Fruit fly (Drosophila melanogaster): ENCODE results near the gene Uch-L5.

Uch-L5 gene

dm6 chr3L:9426656-9427294 lies 50.0 kb downstream of the Uch-L5 start, which contains the start of the genes Atat and Shc (continued):
- TF ChIP-seq NfI (GFP tag; optimal IDR thresholded peaks at IDR 0.05): peak; percentile 99
- TF ChIP-seq cg (GFP tag; optimal IDR thresholded peaks at IDR 0.05): peak; percentile 2
- peak; percentile 85 for TF ChIP-seq CG7928 (GFP tag; optimal IDR thresholded peaks at IDR 0.05)
- TF ChIP-seq CG10565 (GFP tag; optimal IDR thresholded peaks at IDR 0.05): peak; percentile 97
- peak; percentile 96 for TF ChIP-seq Elba2 (GFP tag; optimal IDR thresholded peaks at IDR 0.05)
- peak; percentile 84 for TF ChIP-seq Deaf1 (tag; optimal IDR thresholded peaks at IDR 0.05)
- TF ChIP-seq CG17829 (tag; optimal IDR thresholded peaks at IDR 0.05): peak; percentile 98
- peak; percentile 99 for TF ChIP-seq ase (GFP tag; IDR thresholded peaks at IDR 0.05)
- peak; percentile 93 for TF ChIP-seq CG2116 (GFP tag; optimal IDR thresholded peaks at IDR 0.05)
- peak; percentile 95 for TF ChIP-seq Spps (tag; optimal IDR thresholded peaks at IDR 0.05)
- TF ChIP-seq CG6813 (GFP tag; optimal IDR thresholded peaks at IDR 0.05): peak; percentile 96
- peak; percentile 93 for TF ChIP-seq CG17912 (GFP tag; optimal IDR thresholded peaks at IDR 0.05)
- TF ChIP-seq E2f1 (GFP tag; IDR thresholded peaks at IDR 0.05): peak; percentile 99
- peak; percentile 96 for TF ChIP-seq Blimp-1 (GFP tag; optimal IDR thresholded peaks at IDR 0.05)
- peak; percentile 87 for TF ChIP-seq grn (GFP tag; optimal IDR thresholded peaks at IDR 0.05)
- peak; percentile 99 for TF ChIP-seq toy (GFP tag; IDR thresholded peaks at IDR 0.05)
- TF ChIP-seq exex (tag; optimal IDR thresholded peaks at IDR 0.05): peak; percentile 91
- peak; percentile 100 for TF ChIP-seq CG34422 (GFP tag; IDR thresholded peaks at IDR 0.05)
- TF ChIP-seq Gug (GFP tag; IDR thresholded peaks at IDR 0.05): peak; percentile 100
- TF ChIP-seq gsb-n (tag; optimal IDR thresholded peaks at IDR 0.05): peak; percentile 97
- peak; percentile 100 for TF ChIP-seq chn (GFP tag; optimal IDR thresholded peaks at IDR 0.05)
- TF ChIP-seq jing (GFP tag; optimal IDR thresholded peaks at IDR 0.05): peak; percentile 99
- peak; percentile 91 for TF ChIP-seq CG14965 (GFP tag; optimal IDR thresholded peaks at IDR 0.05; ENCODE audit: borderline replicate concordance)
- TF ChIP-seq CG9876 (GFP tag; optimal IDR thresholded peaks at IDR 0.05): peak; percentile 100
- TF ChIP-seq CG11695 (GFP tag; IDR thresholded peaks at IDR 0.05): peak; percentile 97
- TF ChIP-seq Hr78 (GFP tag; optimal IDR thresholded peaks at IDR 0.05): peak in 1 of 2 experiments; percentile 81
- peak; percentile 94 for TF ChIP-seq run (tag; optimal IDR thresholded peaks at IDR 0.05)
- TF ChIP-seq lbe (GFP tag; optimal IDR thresholded peaks at IDR 0.05): peak; percentile 97
- TF ChIP-seq CG16779 (GFP tag; IDR thresholded peaks at IDR 0.05): peak; percentile 98
- peak; percentile 64; the same call in 1 of the 3 replicates for TF ChIP-seq CG7963 (GFP tag; IDR thresholded peaks at IDR 0.05; ENCODE audit: partially characterized antibody)
- peak; percentile 100 for TF ChIP-seq Dip3 (GFP tag; optimal IDR thresholded peaks at IDR 0.05)
- peak; percentile 99 for TF ChIP-seq CG10654 (GFP tag; optimal IDR thresholded peaks at IDR 0.05)
- peak; percentile 98 for TF ChIP-seq Fer1 (GFP tag; optimal IDR thresholded peaks at IDR 0.05)
- peak; percentile 98 for TF ChIP-seq Lhr (GFP tag; optimal IDR thresholded peaks at IDR 0.05)
- TF ChIP-seq dati (GFP tag; IDR thresholded peaks at IDR 0.05): peak; percentile 96
- peak; percentile 100 for TF ChIP-seq lmd (GFP tag; IDR thresholded peaks at IDR 0.05)
- TF ChIP-seq CG12769 (tag; optimal IDR thresholded peaks at IDR 0.05): peak; percentile 100
- TF ChIP-seq Nf-YA (GFP tag; IDR thresholded peaks at IDR 0.05): peak; percentile 99
- peak; percentile 98 for TF ChIP-seq stc (GFP tag; IDR thresholded peaks at IDR 0.05)
- TF ChIP-seq Dref (GFP tag; IDR thresholded peaks at IDR 0.05): peak; percentile 87
- peak; percentile 95 for TF ChIP-seq psq (GFP tag; optimal IDR thresholded peaks at IDR 0.05)
- peak; percentile 96 for TF ChIP-seq CG18262 (tag; optimal IDR thresholded peaks at IDR 0.05)
- TF ChIP-seq D19A (tag; optimal IDR thresholded peaks at IDR 0.05): peak; percentile 89
- peak; percentile 99 for TF ChIP-seq wor (GFP tag; IDR thresholded peaks at IDR 0.05)
- peak; percentile 96 for TF ChIP-seq knrl (GFP tag; IDR thresholded peaks at IDR 0.05; ENCODE audit: partially characterized antibody)
- TF ChIP-seq CG10147 (GFP tag; optimal IDR thresholded peaks at IDR 0.05): peak; percentile 99
- TF ChIP-seq CrebB (tag; optimal IDR thresholded peaks at IDR 0.05): peak; percentile 97
- TF ChIP-seq zfh1 (GFP tag; IDR thresholded peaks at IDR 0.05): peak; percentile 100
- peak; percentile 96 for TF ChIP-seq cwo (GFP tag; optimal IDR thresholded peaks at IDR 0.05)
